Fruit fly (Drosophila melanogaster) whole organism, prepupa: ENCODE results near the gene CG10874.

Source experiments
- CG11762 ChIP-seq: fragments of 200-800 bp; sonication (Bioruptor generic); optimal IDR thresholded peaks from 3 replicates; lab custom pipeline; 2016; ENCODE audit warnings: missing biosample characterization, missing genetic modification characterization; ENCODE audit not compliant: insufficient read depth
- CG15336 ChIP-seq: fragments of 200-800 bp; sonication (Bioruptor generic); IDR thresholded peaks from 2 replicates; pipeline ENCODE4 v1.3.6; 2022; ENCODE audit warnings: missing biosample characterization, missing genetic modification characterization
- Ets21C ChIP-seq: fragments of 200-800 bp; sonication (Bioruptor generic); optimal IDR thresholded peaks from 3 replicates; lab custom pipeline; 2016; ENCODE audit warnings: missing biosample characterization, missing genetic modification characterization
- cyc ChIP-seq: fragments of 200-800 bp; sonication (Bioruptor generic); optimal IDR thresholded peaks from 3 replicates; lab custom pipeline; 2016; ENCODE audit warnings: missing biosample characterization, missing genetic modification characterization
- spab ChIP-seq: fragments of 200-800 bp; sonication (Bioruptor generic); optimal IDR thresholded peaks from 2 replicates; lab custom pipeline; 2017; ENCODE audit warnings: missing biosample characterization, mild to moderate bottlenecking, missing genetic modification characterization, missing genetic modification reagents

dm6 chr2L:2162281-2162680 lies 29.9 kb downstream of the CG10874 start:
- TF ChIP-seq Ets21C (GFP tag; lab: Kevin White, UChicago) = no peak
- TF ChIP-seq cyc (GFP tag; lab: Kevin White, UChicago) = no peak
- TF ChIP-seq spab (GFP tag; lab: Kevin White, UChicago) = no peak
- TF ChIP-seq CG11762 = no peak
- TF ChIP-seq CG15336 = no peak
